Worm (Caenorhabditis elegans) whole organism, midembryonic: ENCODE data around the gene bgnt-1.3.

Experiments used
- klf-2 ChIP-seq: fragments of 200-800 bp; sonication (Bioruptor generic); conservative IDR thresholded peaks from 2 replicates; pipeline ENCODE4 v1.3.6; 2022; ENCODE audit warnings: missing genetic modification reagents, missing genetic modification characterization, missing compliant biosample characterization
- tab-1 ChIP-seq: fragments of 200-800 bp; sonication (Bioruptor generic); IDR thresholded peaks from 2 replicates; pipeline ENCODE4 v1.3.6; 2022; ENCODE audit warnings: missing genetic modification characterization, missing compliant biosample characterization
- ztf-23 ChIP-seq: fragments of 200-800 bp; sonication (Bioruptor generic); IDR thresholded peaks from 2 replicates; pipeline ENCODE4 v1.3.6; 2022; ENCODE audit warnings: missing genetic modification reagents, missing genetic modification characterization, missing compliant biosample characterization

- TF ChIP-seq ztf-23 (GFP tag; lab: Robert Waterston, UW) = no peak
- TF ChIP-seq tab-1 = no peak
- no peak for TF ChIP-seq klf-2 (GFP tag; lab: Robert Waterston, UW)
These were observed 29.5 kb upstream of the bgnt-1.3 start, which contains the start of gene F28G4.4 for ce11 chrV:16285794-16286193.
